Worm (Caenorhabditis elegans) whole organism, L4 larva: ENCODE measurements around the gene abhd-3.1.

Experiments used
- F10B5.3 ChIP-seq: sonication (generic microtip); optimal IDR thresholded peaks from 2 replicates; lab custom pipeline; 2016; ENCODE audit warnings: mild to moderate bottlenecking, missing genetic modification characterization, missing compliant biosample characterization
- F37D6.2 ChIP-seq: sonication (generic microtip); optimal IDR thresholded peaks from 2 replicates; lab custom pipeline; 2016; ENCODE audit warnings: mild to moderate bottlenecking, missing genetic modification characterization, missing compliant biosample characterization
- T20F7.1 ChIP-seq: fragments of 200-800 bp; sonication (Bioruptor generic); optimal IDR thresholded peaks from 2 replicates; lab custom pipeline; 2018; ENCODE audit warnings: mild to moderate bottlenecking, missing genetic modification characterization, missing compliant biosample characterization
- ZK337.2 ChIP-seq: fragments of 200-800 bp; sonication (Bioruptor generic); IDR thresholded peaks from 2 replicates; pipeline ENCODE4 v1.3.6; 2022; ENCODE audit warnings: missing genetic modification reagents, missing genetic modification characterization, missing compliant biosample characterization
- aha-1 ChIP-seq: fragments of 150-350 bp; peaks from one replicate; lab custom pipeline; 2014; ENCODE audit warnings: missing biosample characterization, missing genetic modification characterization
- aly-2 ChIP-seq: sonication (generic microtip); optimal IDR thresholded peaks from 2 replicates; lab custom pipeline; 2018; ENCODE audit warnings: missing biosample characterization, missing genetic modification characterization
- arid-1 ChIP-seq: fragments of 200-800 bp; sonication (Bioruptor generic); conservative IDR thresholded peaks from 2 replicates; pipeline ENCODE4 v1.3.6; 2022; ENCODE audit warnings: missing genetic modification reagents, missing genetic modification characterization, missing compliant biosample characterization
- ceh-32 ChIP-seq: sonication (generic microtip); optimal IDR thresholded peaks from 2 replicates; lab custom pipeline; 2016; ENCODE audit warnings: mild to moderate bottlenecking, missing genetic modification characterization, missing compliant biosample characterization; ENCODE audit not compliant: poor library complexity
- ceh-44 ChIP-seq: fragments of 200-800 bp; sonication (Bioruptor generic); IDR thresholded peaks from 2 replicates; pipeline ENCODE4 v1.3.6; 2022; ENCODE audit warnings: missing genetic modification reagents, missing genetic modification characterization, missing compliant biosample characterization
- ceh-62 ChIP-seq: sonication (generic microtip); optimal IDR thresholded peaks from 2 replicates; lab custom pipeline; 2017; ENCODE audit warnings: missing biosample characterization, missing genetic modification characterization
- ces-1 ChIP-seq: fragments of 150-350 bp; sonication (generic microtip); optimal IDR thresholded peaks from 4 replicates; lab custom pipeline; 2014; ENCODE audit warnings: missing biosample characterization, missing genetic modification reagents, missing genetic modification characterization
- cey-2 ChIP-seq: sonication (generic microtip); optimal IDR thresholded peaks from 3 replicates; lab custom pipeline; 2017; ENCODE audit warnings: missing genetic modification characterization, mild to moderate bottlenecking, missing compliant biosample characterization, antibody characterized with exemption, borderline replicate concordance; ENCODE audit not compliant: insufficient read depth
- ctbp-1 ChIP-seq: fragments of 200-800 bp; sonication (Bioruptor generic); IDR thresholded peaks from 2 replicates; pipeline ENCODE4 v1.3.6; 2022; ENCODE audit warnings: missing genetic modification reagents, missing genetic modification characterization, missing compliant biosample characterization
- daf-8 ChIP-seq: fragments of 200-800 bp; sonication (Bioruptor generic); IDR thresholded peaks from 2 replicates; pipeline ENCODE4 v1.3.6; 2022; ENCODE audit warnings: missing genetic modification characterization, missing compliant biosample characterization
- dmd-6 ChIP-seq: fragments of 200-800 bp; sonication (Bioruptor generic); IDR thresholded peaks from 2 replicates; pipeline ENCODE4 v1.3.6; 2022; ENCODE audit warnings: missing genetic modification reagents, missing genetic modification characterization, missing compliant biosample characterization
- dmd-9 ChIP-seq: fragments of 200-800 bp; sonication (Bioruptor generic); IDR thresholded peaks from 2 replicates; pipeline ENCODE4 v1.3.6; 2022; ENCODE audit warnings: missing genetic modification reagents, missing genetic modification characterization, missing compliant biosample characterization
- dpl-1 ChIP-seq: fragments of 150-350 bp; optimal IDR thresholded peaks from 2 replicates; lab custom pipeline; 2014; ENCODE audit warnings: missing biosample characterization, missing genetic modification reagents, missing genetic modification characterization
- dve-1 ChIP-seq: sonication (generic microtip); optimal IDR thresholded peaks from 2 replicates; lab custom pipeline; 2017; ENCODE audit warnings: antibody characterized with exemption, mild to moderate bottlenecking, missing genetic modification characterization, missing compliant biosample characterization; ENCODE audit not compliant: insufficient read depth
- egl-43 ChIP-seq: fragments of 200-800 bp; sonication (Bioruptor generic); IDR thresholded peaks from 2 replicates; pipeline ENCODE4 v1.3.6; 2022; ENCODE audit warnings: missing genetic modification reagents, missing genetic modification characterization, missing compliant biosample characterization
- fos-1 ChIP-seq: fragments of 150-350 bp; optimal IDR thresholded peaks from 2 replicates; lab custom pipeline; 2014; ENCODE audit warnings: missing biosample characterization, missing genetic modification characterization
- gei-8 ChIP-seq: fragments of 200-800 bp; sonication (Bioruptor generic); optimal IDR thresholded peaks from 2 replicates; lab custom pipeline; 2018; ENCODE audit warnings: mild to moderate bottlenecking, missing genetic modification characterization, missing compliant biosample characterization
- hlh-11 ChIP-seq: fragments of 200-800 bp; sonication (Bioruptor generic); optimal IDR thresholded peaks from 2 replicates; lab custom pipeline; 2018; ENCODE audit warnings: mild to moderate bottlenecking, missing genetic modification characterization, missing compliant biosample characterization
- hlh-30 ChIP-seq: sonication (generic microtip); optimal IDR thresholded peaks from 2 replicates; lab custom pipeline; 2017; ENCODE audit warnings: antibody characterized with exemption, mild to moderate bottlenecking, missing genetic modification characterization, missing compliant biosample characterization; ENCODE audit not compliant: insufficient read depth
- hmg-1.1 ChIP-seq: fragments of 200-800 bp; sonication (Bioruptor generic); IDR thresholded peaks from 2 replicates; pipeline ENCODE4 v1.3.6; 2022; ENCODE audit warnings: missing genetic modification reagents, missing genetic modification characterization, missing compliant biosample characterization
- jun-1 ChIP-seq: fragments of 150-350 bp; optimal IDR thresholded peaks from 2 replicates; lab custom pipeline; 2014; ENCODE audit warnings: missing biosample characterization, missing genetic modification reagents, missing genetic modification characterization
- lim-7 ChIP-seq: fragments of 200-800 bp; sonication (Bioruptor generic); IDR thresholded peaks from 2 replicates; pipeline ENCODE4 v1.3.6; 2022; ENCODE audit warnings: missing genetic modification characterization, missing compliant biosample characterization
- lin-13 ChIP-seq: fragments of 150-350 bp; optimal IDR thresholded peaks from 2 replicates; lab custom pipeline; 2014; ENCODE audit warnings: missing biosample characterization, missing genetic modification reagents, missing genetic modification characterization
- lin-39 ChIP-seq: fragments of 150-350 bp; optimal IDR thresholded peaks from 2 replicates; lab custom pipeline; 2014; ENCODE audit warnings: missing biosample characterization, missing genetic modification reagents, missing genetic modification characterization
- lsy-2 ChIP-seq, 2 experiments: fragments of 150-350 bp in 1 of 2; sonication (generic microtip) in 1 of 2; optimal IDR thresholded peaks; 2 replicates each; lab custom pipeline; 2014 to 2017; ENCODE audit warnings: missing biosample characterization in 2 of 2, missing genetic modification characterization in 2 of 2
- madf-9 ChIP-seq: fragments of 200-800 bp; sonication (Bioruptor generic); conservative IDR thresholded peaks from 2 replicates; pipeline ENCODE4 v1.3.6; 2022; ENCODE audit warnings: missing genetic modification reagents, missing genetic modification characterization, missing compliant biosample characterization
- mep-1 ChIP-seq: fragments of 150-350 bp; sonication (generic microtip); optimal IDR thresholded peaks from 3 replicates; lab custom pipeline; 2014; ENCODE audit warnings: missing biosample characterization, missing genetic modification characterization
- mxl-3 ChIP-seq: fragments of 200-800 bp; sonication (Bioruptor generic); optimal IDR thresholded peaks from 2 replicates; lab custom pipeline; 2018; ENCODE audit warnings: mild to moderate bottlenecking, missing genetic modification characterization, missing compliant biosample characterization
- nhr-111 ChIP-seq: fragments of 200-800 bp; sonication (Bioruptor generic); optimal IDR thresholded peaks from 2 replicates; lab custom pipeline; 2018; ENCODE audit warnings: mild to moderate bottlenecking, missing genetic modification characterization, missing compliant biosample characterization
- nhr-25 ChIP-seq: sonication (generic microtip); optimal IDR thresholded peaks from 2 replicates; lab custom pipeline; 2017; ENCODE audit warnings: missing genetic modification characterization, mild to moderate bottlenecking, missing compliant biosample characterization, antibody characterized with exemption, moderate library complexity, borderline replicate concordance; ENCODE audit not compliant: insufficient read depth
- nhr-28 ChIP-seq: fragments of 150-350 bp; optimal IDR thresholded peaks from 2 replicates; lab custom pipeline; 2014; ENCODE audit warnings: missing biosample characterization, missing genetic modification characterization
- nhr-48 ChIP-seq: sonication (generic microtip); optimal IDR thresholded peaks from 2 replicates; lab custom pipeline; 2016; ENCODE audit warnings: mild to moderate bottlenecking, missing genetic modification characterization, missing compliant biosample characterization
- pha-4 ChIP-seq, 2 experiments: fragments of 150-350 bp in 1 of 2; fragments of 200-800 bp in 1 of 2; sonication (Bioruptor generic) in 1 of 2; IDR thresholded peaks in 1 of 2; optimal IDR thresholded peaks in 1 of 2; 2 replicates each; pipeline versions ENCODE4 v1.3.6 to Lab custom; 2014 to 2022; ENCODE audit warnings: missing genetic modification characterization in 2 of 2, missing genetic modification reagents in 2 of 2, missing biosample characterization in 1 of 2, missing compliant biosample characterization in 1 of 2
- php-3 ChIP-seq: fragments of 200-800 bp; sonication (Bioruptor generic); IDR thresholded peaks from 2 replicates; pipeline ENCODE4 v1.3.6; 2022; ENCODE audit warnings: missing genetic modification reagents, missing genetic modification characterization, missing compliant biosample characterization
- rbr-2 ChIP-seq: sonication (generic microtip); optimal IDR thresholded peaks from 2 replicates; lab custom pipeline; 2016; ENCODE audit warnings: missing genotype, missing genetic modification characterization, missing compliant biosample characterization
- sdz-12 ChIP-seq: fragments of 200-800 bp; sonication (Bioruptor generic); optimal IDR thresholded peaks from 2 replicates; lab custom pipeline; 2018; ENCODE audit warnings: mild to moderate bottlenecking, missing genetic modification characterization, missing compliant biosample characterization
- spr-1 ChIP-seq: sonication (generic microtip); optimal IDR thresholded peaks from 2 replicates; lab custom pipeline; 2016; ENCODE audit warnings: mild to moderate bottlenecking, missing genetic modification characterization, missing compliant biosample characterization
- spr-3 ChIP-seq: fragments of 200-800 bp; sonication (Bioruptor generic); optimal IDR thresholded peaks from 2 replicates; lab custom pipeline; 2018; ENCODE audit warnings: mild to moderate bottlenecking, missing genetic modification characterization, missing compliant biosample characterization
- tra-1 ChIP-seq: fragments of 200-800 bp; sonication (Bioruptor generic); IDR thresholded peaks from 2 replicates; pipeline ENCODE4 v1.3.6; 2022; ENCODE audit warnings: missing genetic modification reagents, missing genetic modification characterization, missing compliant biosample characterization
- unc-39 ChIP-seq: sonication (generic microtip); optimal IDR thresholded peaks from 2 replicates; lab custom pipeline; 2017; ENCODE audit warnings: missing biosample characterization, missing genetic modification characterization
- vab-7 ChIP-seq: fragments of 200-800 bp; sonication (Bioruptor generic); IDR thresholded peaks from 2 replicates; pipeline ENCODE4 v1.3.6; 2022; ENCODE audit warnings: missing genetic modification reagents, missing genetic modification characterization, missing compliant biosample characterization
- zag-1 ChIP-seq: fragments of 150-350 bp; optimal IDR thresholded peaks from 2 replicates; lab custom pipeline; 2014; ENCODE audit warnings: missing biosample characterization, missing genetic modification characterization
- zfp-2 ChIP-seq: sonication (generic microtip); optimal IDR thresholded peaks from 2 replicates; lab custom pipeline; 2016; ENCODE audit warnings: mild to moderate bottlenecking, missing genetic modification characterization, missing compliant biosample characterization
- zfp-3 ChIP-seq: fragments of 200-800 bp; sonication (Bioruptor generic); conservative IDR thresholded peaks from 2 replicates; pipeline ENCODE4 v1.3.6; 2022; ENCODE audit warnings: missing genetic modification reagents, missing genetic modification characterization, missing compliant biosample characterization
- zip-11 ChIP-seq: fragments of 200-800 bp; sonication (Bioruptor generic); IDR thresholded peaks from 2 replicates; pipeline ENCODE4 v1.3.6; 2022; ENCODE audit warnings: missing genetic modification characterization, missing compliant biosample characterization
- ztf-7 ChIP-seq: fragments of 150-350 bp; optimal IDR thresholded peaks from 2 replicates; lab custom pipeline; 2014; ENCODE audit warnings: missing biosample characterization, missing genetic modification characterization

The abhd-3.1 gene

ce11 chrV:20004385-20004784 is 49.1 kb downstream of the abhd-3.1 start, which contains the start of gene unc-51:
unc-51 (minus strand) TSS chrV:20004485.
- TF ChIP-seq arid-1 (GFP tag; lab: Robert Waterston, UW) (no peak), mep-1 (peak; percentile 47), zip-11 (GFP tag; lab: Robert Waterston, UW) (no peak), php-3 (GFP tag; lab: Robert Waterston, UW) (no peak), hlh-11 (no peak), madf-9 (GFP tag; lab: Robert Waterston, UW) (no peak), spr-1 (tag; lab: Kevin White, UChicago) (no peak), dmd-6 (GFP tag; lab: Robert Waterston, UW) (0 out of 2 replicates have a peak, but pooled peaks have one; percentile 10), hlh-30 (tag; lab: Kevin White, UChicago) (peak; percentile 77), spr-3 (GFP tag; lab: Kevin White, UChicago) (no peak), rbr-2 (no peak), ces-1 (GFP tag; lab: Kevin White, UChicago) (no peak), dmd-9 (GFP tag; lab: Robert Waterston, UW) (no peak), ceh-44 (GFP tag; lab: Robert Waterston, UW) (no peak), zag-1 (tag; lab: Kevin White, UChicago) (no peak), lin-39 (tag; lab: Kevin White, UChicago) (no peak), hmg-1.1 (GFP tag; lab: Robert Waterston, UW) (no peak), aha-1 (tag; lab: Kevin White, UChicago) (no peak), lim-7 (GFP tag; lab: Robert Waterston, UW) (no peak), F10B5.3 (tag; lab: Kevin White, UChicago) (no peak), daf-8 (no peak), sdz-12 (GFP tag; lab: Kevin White, UChicago) (no peak), egl-43 (GFP tag; lab: Robert Waterston, UW) (no peak), lin-13 (GFP tag; lab: Kevin White, UChicago) (no peak), nhr-25 (no peak), ZK337.2 (GFP tag; lab: Robert Waterston, UW) (no peak), F37D6.2 (no peak), lsy-2 (tag; optimal IDR thresholded peaks at IDR 0.05; lab: Kevin White, UChicago) (peak in 1 of 2 experiments; percentile 29), dve-1 (peak; percentile 11), fos-1 (no peak), ctbp-1 (GFP tag; lab: Robert Waterston, UW) (no peak), zfp-2 (tag; lab: Kevin White, UChicago) (no peak), ceh-32 (tag; lab: Kevin White, UChicago) (no peak), tra-1 (GFP tag; lab: Robert Waterston, UW) (no peak), aly-2 (tag; lab: Kevin White, UChicago) (no peak), pha-4 (GFP tag; IDR thresholded peaks at IDR 0.05; lab: Robert Waterston, UW) (no peak), pha-4 (tag; optimal IDR thresholded peaks at IDR 0.05; lab: Kevin White, UChicago) (no peak), cey-2 (tag; lab: Kevin White, UChicago) (no peak), zfp-3 (GFP tag; lab: Robert Waterston, UW) (no peak), nhr-111 (GFP tag; lab: Kevin White, UChicago) (no peak), nhr-28 (peak; percentile 19), ceh-62 (tag; lab: Kevin White, UChicago) (no peak), vab-7 (GFP tag; lab: Robert Waterston, UW) (no peak), dpl-1 (GFP tag; lab: Kevin White, UChicago) (no peak), ztf-7 (no peak), T20F7.1 (GFP tag; lab: Kevin White, UChicago) (no peak), jun-1 (tag; lab: Kevin White, UChicago) (no peak), mxl-3 (GFP tag; lab: Kevin White, UChicago) (no peak), unc-39 (tag; lab: Kevin White, UChicago) (no peak), nhr-48 (tag; lab: Kevin White, UChicago) (no peak), gei-8 (GFP tag; lab: Kevin White, UChicago) (no peak)
